Worm (Caenorhabditis elegans): Measurements from ENCODE around the gene pqm-1.

pqm-1 gene

DNA sequence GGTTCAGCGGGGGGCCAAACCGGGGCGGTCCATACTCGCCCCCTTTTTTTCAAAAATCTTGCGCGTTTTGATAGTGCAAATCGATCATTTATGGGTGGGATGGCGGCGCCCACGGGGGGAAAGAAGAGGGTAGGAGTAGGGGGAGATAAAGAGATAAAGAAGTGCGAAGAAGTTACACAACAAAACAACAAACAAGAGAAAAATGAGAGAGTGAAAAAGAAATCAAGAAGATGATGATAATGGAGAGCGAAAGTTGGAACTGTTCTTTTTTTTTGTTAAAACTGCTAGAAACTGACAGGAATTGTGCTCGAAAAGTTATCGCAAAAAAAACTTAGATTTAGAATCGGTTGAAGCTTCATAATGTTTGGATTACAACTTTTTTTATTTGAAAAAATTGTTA lies 10.0 kb upstream of the pqm-1 start, which contains the start of gene ptr-13:
Gene ptr-13, minus strand, starts transcription at position 92 of the 400 bp plus-strand sequence.
- TF ChIP-seq C34F6.9 (tag; optimal IDR thresholded peaks at IDR 0.05) (no peak), crh-2 (tag; optimal IDR thresholded peaks at IDR 0.05) (no peak), blmp-1 (tag; optimal IDR thresholded peaks at IDR 0.05; ENCODE audit: insufficient read depth) (peak; percentile 69)

DNA sequence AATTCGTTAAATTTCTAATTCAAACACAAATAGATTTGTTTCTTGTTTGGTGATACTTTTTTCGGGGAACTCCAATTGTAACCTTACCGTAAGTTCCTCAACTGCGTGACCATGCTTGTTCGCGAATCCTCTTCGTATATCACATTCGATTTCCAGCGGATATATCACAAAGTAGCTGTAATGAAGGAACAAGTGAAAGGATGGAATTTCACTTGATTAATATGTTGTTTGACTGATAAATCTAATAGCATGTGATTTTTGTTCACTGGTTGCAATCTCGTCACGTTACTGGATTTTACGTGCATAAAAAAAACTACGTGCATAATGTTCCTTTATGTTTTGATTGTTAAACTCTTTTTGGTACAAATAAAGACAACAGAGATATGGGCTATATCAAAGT lies 9.3 kb upstream of the pqm-1 start:
- TF ChIP-seq fos-1 (tag; optimal IDR thresholded peaks at IDR 0.05) (no peak), blmp-1 (tag; optimal IDR thresholded peaks at IDR 0.05; ENCODE audit: insufficient read depth) (peak; percentile 68)

DNA sequence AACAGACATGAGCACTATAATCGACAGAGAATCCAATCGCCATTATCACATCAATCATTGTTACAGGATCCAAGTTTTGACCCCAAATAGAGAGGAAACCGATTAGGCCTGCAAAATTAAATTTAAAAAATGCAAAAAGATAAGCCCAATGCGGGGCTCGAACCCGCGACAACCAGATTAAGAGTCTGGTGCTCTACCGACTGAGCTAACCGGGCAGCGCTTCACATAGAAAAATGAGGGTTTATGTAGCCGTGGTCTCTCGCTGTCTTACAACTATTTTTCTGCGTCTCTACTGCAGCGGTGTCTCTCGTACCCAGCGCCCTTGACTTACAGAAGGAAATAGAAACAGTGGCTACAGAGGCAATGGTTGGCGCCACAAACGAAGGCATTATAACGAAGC lies 5.3 kb upstream of the pqm-1 start:
- TF ChIP-seq crh-2 (tag; optimal IDR thresholded peaks at IDR 0.05) (peak; percentile 31), lin-13 (GFP tag; optimal IDR thresholded peaks at IDR 0.05) (peak; percentile 30), nhr-129 (tag; optimal IDR thresholded peaks at IDR 0.05) (peak; percentile 67), C34F6.9 (tag; optimal IDR thresholded peaks at IDR 0.05) (peak; percentile 28), gmeb-1 (tag; optimal IDR thresholded peaks at IDR 0.05) (peak; percentile 57), fos-1 (tag; optimal IDR thresholded peaks at IDR 0.05) (peak; percentile 38), mbf-1 (tag; optimal IDR thresholded peaks at IDR 0.05) (no peak), sma-3 (GFP tag; optimal IDR thresholded peaks at IDR 0.05) (peak; percentile 45), nhr-21 (tag; optimal IDR thresholded peaks at IDR 0.05) (peak; percentile 8), unc-55 (GFP tag; optimal IDR thresholded peaks at IDR 0.05) (peak; percentile 27), nhr-25 (tag; optimal IDR thresholded peaks at IDR 0.05) (peak; percentile 28), lin-11 (tag; optimal IDR thresholded peaks at IDR 0.05) (peak; percentile 45), lsy-2 (tag; optimal IDR thresholded peaks at IDR 0.05) (peak; percentile 45 to 49), unc-39 (tag; optimal IDR thresholded peaks at IDR 0.05) (no peak), ztf-4 (tag; optimal IDR thresholded peaks at IDR 0.05) (no peak), snpc-4 (tag; optimal IDR thresholded peaks at IDR 0.05) (peak; percentile 58), Y55F3AM.14 (GFP tag; optimal IDR thresholded peaks at IDR 0.05) (no peak)

DNA sequence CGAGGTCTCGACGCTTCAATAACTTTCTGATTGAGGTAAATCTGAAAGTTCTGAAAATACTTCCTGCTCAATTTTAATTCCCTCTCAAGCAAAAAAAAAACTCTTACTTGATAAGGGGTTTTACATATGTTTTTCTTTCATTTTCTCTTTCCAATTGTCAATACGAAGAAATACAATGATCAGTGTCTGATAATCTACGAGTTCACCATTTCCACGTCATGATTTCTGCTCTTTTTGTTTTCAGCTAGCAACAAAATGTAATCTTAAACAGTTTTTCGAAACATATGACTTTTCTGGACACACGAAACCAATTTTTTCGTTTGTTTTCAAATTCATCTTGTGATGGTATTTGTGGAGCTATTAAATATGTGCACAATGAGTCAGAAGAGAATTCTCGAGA lies 3.8 kb upstream of the pqm-1 start:
- TF ChIP-seq crh-2 (tag; optimal IDR thresholded peaks at IDR 0.05), result peak; percentile 9
- no peak for TF ChIP-seq ceh-82 (tag; optimal IDR thresholded peaks at IDR 0.05)

DNA sequence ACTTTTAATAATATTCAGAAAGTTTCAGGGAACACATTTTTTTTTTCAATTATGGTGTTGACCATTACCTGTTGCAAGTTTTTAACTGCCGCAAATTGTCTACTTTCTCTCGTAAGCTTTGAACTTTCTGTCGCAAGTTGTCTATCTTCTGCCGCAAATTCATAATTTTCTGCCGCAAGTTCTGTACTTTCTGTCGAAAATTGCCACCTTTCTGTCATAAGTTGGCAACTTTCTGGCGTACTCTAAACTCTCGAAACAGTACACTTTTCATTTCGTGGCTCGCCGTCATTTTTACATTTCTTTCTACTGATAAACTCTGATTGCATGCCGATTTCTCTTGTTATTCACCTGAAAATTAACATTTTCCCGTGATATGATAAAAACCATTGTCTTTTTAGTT lies 3.0 kb upstream of the pqm-1 start:
- TF ChIP-seq ztf-1 (GFP tag; conservative IDR thresholded peaks at IDR 0.05) (no peak), fos-1 (tag; optimal IDR thresholded peaks at IDR 0.05) (peak; percentile 8), ceh-82 (tag; optimal IDR thresholded peaks at IDR 0.05) (no peak), ama-1 (optimal IDR thresholded peaks at IDR 0.05) (no peak), sma-3 (GFP tag; optimal IDR thresholded peaks at IDR 0.05) (no peak), unc-55 (GFP tag; optimal IDR thresholded peaks at IDR 0.05) (no peak), C34F6.9 (tag; optimal IDR thresholded peaks at IDR 0.05) (no peak), egl-27 (tag; optimal IDR thresholded peaks at IDR 0.05) (no peak)

DNA sequence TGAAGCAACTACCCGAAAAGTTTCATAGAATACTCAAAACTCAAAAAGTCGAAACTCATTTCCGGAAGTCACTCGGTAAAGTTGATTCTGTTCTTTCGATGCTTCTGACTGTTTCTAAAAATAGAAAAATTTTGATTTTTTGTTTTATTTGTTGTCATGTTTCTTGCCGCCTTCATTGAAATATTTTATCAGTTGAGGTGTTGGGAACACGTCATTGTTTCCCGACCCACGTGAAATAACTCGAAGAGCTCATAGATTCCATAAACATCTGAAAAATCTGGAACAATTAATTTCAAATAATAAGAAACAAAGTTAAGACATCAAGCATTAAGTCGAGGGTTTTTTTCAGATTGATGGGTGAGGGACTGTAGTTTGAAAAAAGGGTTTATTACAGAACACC lies 2.6 kb upstream of the pqm-1 start:
- TF ChIP-seq mab-5 (tag; optimal IDR thresholded peaks at IDR 0.05) (no peak), crh-2 (tag; optimal IDR thresholded peaks at IDR 0.05) (peak; percentile 14)

DNA sequence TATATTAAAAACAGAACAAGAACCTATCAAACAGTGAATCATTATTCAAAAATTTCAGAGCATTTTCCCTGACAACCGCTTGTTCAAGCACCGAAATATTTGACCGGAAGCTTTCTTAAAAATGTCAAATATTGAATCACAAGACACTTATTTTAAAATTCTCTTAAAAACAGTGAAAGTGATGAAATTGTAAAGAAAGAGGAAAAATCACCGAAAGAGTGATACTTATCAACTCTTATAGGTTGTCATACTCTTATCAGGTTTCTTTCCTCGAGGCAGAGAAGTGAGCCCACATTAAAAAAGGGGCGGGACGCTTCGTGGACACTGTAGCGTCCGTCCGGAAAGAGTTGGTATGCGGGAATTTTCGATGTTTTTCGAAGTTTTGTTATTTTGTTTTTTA lies 1.4 kb upstream of the pqm-1 start:
- TF ChIP-seq F13H6.1 (tag; optimal IDR thresholded peaks at IDR 0.05) (no peak), peb-1 (tag; optimal IDR thresholded peaks at IDR 0.05) (no peak), crh-2 (tag; optimal IDR thresholded peaks at IDR 0.05) (no peak), sem-4 (tag; optimal IDR thresholded peaks at IDR 0.05) (no peak), elt-3 (tag; optimal IDR thresholded peaks at IDR 0.05) (no peak), blmp-1 (tag; optimal IDR thresholded peaks at IDR 0.05; ENCODE audit: insufficient read depth) (peak; percentile 13), ZK546.5 (tag; optimal IDR thresholded peaks at IDR 0.05) (no peak), ztf-11 (tag; optimal IDR thresholded peaks at IDR 0.05) (no peak), ama-1 (optimal IDR thresholded peaks at IDR 0.05) (no peak), aly-2 (tag; optimal IDR thresholded peaks at IDR 0.05) (no peak), lsy-2 (tag; optimal IDR thresholded peaks at IDR 0.05) (no peak), nhr-237 (tag; optimal IDR thresholded peaks at IDR 0.05) (no peak), mab-5 (tag; optimal IDR thresholded peaks at IDR 0.05) (no peak), nhr-25 (tag; optimal IDR thresholded peaks at IDR 0.05) (no peak), fos-1 (tag; optimal IDR thresholded peaks at IDR 0.05) (peak; percentile 68), nhr-12 (tag; optimal IDR thresholded peaks at IDR 0.05) (no peak), nhr-77 (tag; optimal IDR thresholded peaks at IDR 0.05) (no peak)
